Fruit fly (Drosophila melanogaster) whole organism, embryonic: Measurements from ENCODE around the gene Acp63F.

Experiments used
- C15 ChIP-seq: fragments of 200-800 bp; sonication (Bioruptor generic); IDR thresholded peaks from 3 replicates; pipeline ENCODE4 v1.3.6; 2022; ENCODE audit warnings: missing biosample characterization, missing genetic modification characterization
- CG11560 ChIP-seq: fragments of 200-800 bp; sonication (Bioruptor generic); IDR thresholded peaks from 3 replicates; pipeline ENCODE4 v1.3.6; 2022; ENCODE audit warnings: missing biosample characterization, missing genetic modification characterization
- CG1233 ChIP-seq: fragments of 200-800 bp; sonication (Bioruptor generic); optimal IDR thresholded peaks from 4 replicates; lab custom pipeline; 2018; ENCODE audit warnings: missing biosample characterization, mild to moderate bottlenecking, missing genetic modification characterization
- CG14050 ChIP-seq: fragments of 200-800 bp; sonication (Bioruptor generic); IDR thresholded peaks from 3 replicates; pipeline ENCODE4 v1.3.6; 2022; ENCODE audit warnings: missing biosample characterization, missing genetic modification characterization
- CG14965 ChIP-seq: fragments of 200-800 bp; sonication (Bioruptor generic); optimal IDR thresholded peaks from 2 replicates; lab custom pipeline; 2016; ENCODE audit warnings: missing biosample characterization, missing genetic modification characterization, borderline replicate concordance
- CG15011 ChIP-seq: fragments of 200-800 bp; sonication (Bioruptor generic); optimal IDR thresholded peaks from 3 replicates; lab custom pipeline; 2018; ENCODE audit warnings: missing biosample characterization, mild to moderate bottlenecking, missing genetic modification characterization
- CG15601 ChIP-seq: fragments of 200-800 bp; sonication (Bioruptor generic); optimal IDR thresholded peaks from 3 replicates; lab custom pipeline; 2019; ENCODE audit warnings: missing biosample characterization, mild to moderate bottlenecking, missing genetic modification characterization, moderate library complexity
- CG15696 ChIP-seq: fragments of 200-800 bp; sonication (Bioruptor generic); optimal IDR thresholded peaks from 2 replicates; lab custom pipeline; 2019; ENCODE audit warnings: missing biosample characterization, mild to moderate bottlenecking, missing genetic modification characterization, moderate library complexity
- CG17385 ChIP-seq: fragments of 200-800 bp; sonication (Bioruptor generic); optimal IDR thresholded peaks from 3 replicates; lab custom pipeline; 2018; ENCODE audit warnings: missing biosample characterization, mild to moderate bottlenecking, missing genetic modification characterization
- CG17802 ChIP-seq: fragments of 200-800 bp; sonication (Bioruptor generic); optimal IDR thresholded peaks from 2 replicates; lab custom pipeline; 2018; ENCODE audit warnings: missing biosample characterization, mild to moderate bottlenecking, missing genetic modification characterization, moderate library complexity
- CG3847 ChIP-seq: fragments of 200-800 bp; sonication (Bioruptor generic); IDR thresholded peaks from 2 replicates; pipeline ENCODE4 v1.3.6; 2022; ENCODE audit warnings: missing biosample characterization, missing genetic modification characterization
- CG3995 ChIP-seq: fragments of 200-800 bp; sonication (Bioruptor generic); optimal IDR thresholded peaks from 3 replicates; lab custom pipeline; 2016; ENCODE audit warnings: missing biosample characterization, missing genetic modification characterization
- CG4820 ChIP-seq: fragments of 200-800 bp; sonication (Bioruptor generic); optimal IDR thresholded peaks from 3 replicates; lab custom pipeline; 2016; ENCODE audit warnings: missing biosample characterization, missing genetic modification characterization
- CG4854 ChIP-seq: fragments of 200-800 bp; sonication (Bioruptor generic); optimal IDR thresholded peaks from 2 replicates; lab custom pipeline; 2016; ENCODE audit warnings: missing biosample characterization, missing genetic modification characterization, inconsistent platforms
- CG8290 ChIP-seq, 3 experiments: fragments of 200-800 bp; sonication (Bioruptor generic); optimal IDR thresholded peaks; 2 replicates each; lab custom pipeline; 2016 to 2019; ENCODE audit warnings: missing biosample characterization in 3 of 3, missing genetic modification characterization in 3 of 3, mild to moderate bottlenecking in 2 of 3, moderate library complexity in 1 of 3
- CG9437 ChIP-seq: fragments of 200-800 bp; sonication (Bioruptor generic); optimal IDR thresholded peaks from 2 replicates; lab custom pipeline; 2018; ENCODE audit warnings: missing biosample characterization, mild to moderate bottlenecking, missing genetic modification characterization
- CTCF ChIP-seq: fragments of 200-800 bp; sonication (Bioruptor generic); optimal IDR thresholded peaks from 2 replicates; lab custom pipeline; 2017; ENCODE audit warnings: missing biosample characterization, mild to moderate bottlenecking, missing genetic modification characterization, moderate library complexity
- Dip2 ChIP-seq: fragments of 200-800 bp; sonication (Bioruptor generic); IDR thresholded peaks from 2 replicates; pipeline ENCODE4 v1.3.6; 2022; ENCODE audit warnings: missing biosample characterization, missing genetic modification characterization
- E2f1 ChIP-seq: fragments of 200-800 bp; sonication (Bioruptor generic); IDR thresholded peaks from 2 replicates; pipeline ENCODE4 v1.3.6; 2022; ENCODE audit warnings: missing biosample characterization, missing genetic modification characterization
- E2f2 ChIP-seq: fragments of 200-800 bp; sonication (Bioruptor generic); IDR thresholded peaks from 2 replicates; pipeline ENCODE4 v1.3.6; 2022; ENCODE audit warnings: missing biosample characterization, missing genetic modification characterization
- HLH4C ChIP-seq: fragments of 200-800 bp; sonication (Bioruptor generic); IDR thresholded peaks from 3 replicates; pipeline ENCODE4 v1.3.6; 2022; ENCODE audit warnings: missing biosample characterization, missing genetic modification characterization; ENCODE audit not compliant: partially characterized antibody
- NC2β ChIP-seq: fragments of 200-800 bp; sonication (Bioruptor generic); optimal IDR thresholded peaks from 2 replicates; lab custom pipeline; 2016; ENCODE audit warnings: missing biosample characterization, missing genetic modification characterization
- NFAT ChIP-seq: fragments of 200-800 bp; sonication (Bioruptor generic); IDR thresholded peaks from 2 replicates; pipeline ENCODE4 v1.3.6; 2022; ENCODE audit warnings: missing biosample characterization, missing genetic modification characterization
- Xrp1 ChIP-seq: fragments of 200-800 bp; sonication (Bioruptor generic); IDR thresholded peaks from 2 replicates; pipeline ENCODE4 v1.3.6; 2022; ENCODE audit warnings: missing biosample characterization, missing genetic modification characterization
- amos ChIP-seq: fragments of 200-800 bp; sonication (Bioruptor generic); IDR thresholded peaks from 2 replicates; pipeline ENCODE4 v1.3.6; 2022; ENCODE audit warnings: missing biosample characterization, missing genetic modification characterization; ENCODE audit not compliant: partially characterized antibody
- ato ChIP-seq: fragments of 200-800 bp; sonication (Bioruptor generic); IDR thresholded peaks from 2 replicates; pipeline ENCODE4 v1.3.6; 2022; ENCODE audit warnings: missing biosample characterization, missing genetic modification characterization; ENCODE audit not compliant: partially characterized antibody
- az2 ChIP-seq: fragments of 200-800 bp; sonication (Bioruptor generic); optimal IDR thresholded peaks from 3 replicates; lab custom pipeline; 2016; ENCODE audit warnings: missing biosample characterization, missing genetic modification characterization
- bab2 ChIP-seq: fragments of 200-800 bp; sonication (Bioruptor generic); optimal IDR thresholded peaks from 2 replicates; lab custom pipeline; 2016; ENCODE audit warnings: missing biosample characterization, missing genetic modification characterization
- bsh ChIP-seq, 2 experiments: fragments of 200-800 bp; sonication (Bioruptor generic); optimal IDR thresholded peaks; 2 replicates each; lab custom pipeline; 2017 to 2018; ENCODE audit warnings: mild to moderate bottlenecking in 2 of 2, missing biosample characterization in 2 of 2, missing genetic modification characterization in 2 of 2, moderate library complexity in 1 of 2
- caup ChIP-seq: fragments of 200-800 bp; sonication (Bioruptor generic); optimal IDR thresholded peaks from 3 replicates; lab custom pipeline; 2017; ENCODE audit warnings: missing biosample characterization, mild to moderate bottlenecking, missing genetic modification characterization, moderate library complexity; ENCODE audit not compliant: severe bottlenecking
- cg ChIP-seq: fragments of 200-800 bp; sonication (Bioruptor generic); optimal IDR thresholded peaks from 3 replicates; lab custom pipeline; 2019; ENCODE audit warnings: missing biosample characterization, mild to moderate bottlenecking, missing genetic modification characterization, moderate library complexity
- crc ChIP-seq: fragments of 200-800 bp; sonication (Bioruptor generic); optimal IDR thresholded peaks from 2 replicates; lab custom pipeline; 2016; ENCODE audit warnings: missing biosample characterization, missing genetic modification characterization
- crol ChIP-seq: fragments of 200-800 bp; sonication (Bioruptor generic); IDR thresholded peaks from 2 replicates; pipeline ENCODE4 v1.3.6; 2022; ENCODE audit warnings: missing biosample characterization, missing genetic modification characterization
- cwo ChIP-seq: fragments of 200-800 bp; sonication (Bioruptor generic); optimal IDR thresholded peaks from 3 replicates; lab custom pipeline; 2017; ENCODE audit warnings: missing biosample characterization, missing genetic modification characterization, mild to moderate bottlenecking, moderate library complexity, missing genetic modification reagents
- dan ChIP-seq: fragments of 200-800 bp; sonication (Bioruptor generic); IDR thresholded peaks from 2 replicates; pipeline ENCODE4 v1.3.6; 2022; ENCODE audit warnings: missing biosample characterization, missing genetic modification characterization
- dmrt99B ChIP-seq: fragments of 200-800 bp; sonication (Bioruptor generic); optimal IDR thresholded peaks from 2 replicates; lab custom pipeline; 2018; ENCODE audit warnings: missing biosample characterization, mild to moderate bottlenecking, missing genetic modification characterization, moderate library complexity
- eve ChIP-seq, 2 experiments: fragments of >200 bp; optimal IDR thresholded peaks; 2 replicates each; lab custom pipeline; 2017; ENCODE audit warnings: missing biosample characterization in 2 of 2, missing genetic modification characterization in 2 of 2
- exex ChIP-seq: fragments of 200-800 bp; sonication (Bioruptor generic); optimal IDR thresholded peaks from 4 replicates; lab custom pipeline; 2018; ENCODE audit warnings: missing biosample characterization, mild to moderate bottlenecking, missing genetic modification characterization, moderate library complexity
- fru ChIP-seq: fragments of >200 bp; optimal IDR thresholded peaks from 2 replicates; lab custom pipeline; 2017
- fu2 ChIP-seq: fragments of 200-800 bp; sonication (Bioruptor generic); optimal IDR thresholded peaks from 2 replicates; lab custom pipeline; 2016; ENCODE audit warnings: missing biosample characterization, missing genetic modification characterization
- gfzf ChIP-seq: fragments of 200-800 bp; sonication (Bioruptor generic); optimal IDR thresholded peaks from 2 replicates; lab custom pipeline; 2016; ENCODE audit warnings: missing biosample characterization, mild to moderate bottlenecking, missing genetic modification characterization, moderate library complexity
- jigr1 ChIP-seq: fragments of 200-800 bp; sonication (Bioruptor generic); IDR thresholded peaks from 3 replicates; pipeline ENCODE4 v1.3.6; 2022; ENCODE audit warnings: missing biosample characterization, missing genetic modification characterization
- ken ChIP-seq: fragments of 200-800 bp; sonication (Bioruptor generic); IDR thresholded peaks from 3 replicates; pipeline ENCODE4 v1.3.6; 2022; ENCODE audit warnings: missing biosample characterization, missing genetic modification characterization
- nom ChIP-seq: fragments of 200-800 bp; sonication (Bioruptor generic); optimal IDR thresholded peaks from 2 replicates; lab custom pipeline; 2017; ENCODE audit warnings: missing biosample characterization, missing genetic modification characterization, mild to moderate bottlenecking, moderate library complexity, missing genetic modification reagents
- oc ChIP-seq: fragments of 200-800 bp; sonication (Bioruptor generic); optimal IDR thresholded peaks from 2 replicates; lab custom pipeline; 2018; ENCODE audit warnings: missing biosample characterization, mild to moderate bottlenecking, missing genetic modification characterization, moderate library complexity
- pnt ChIP-seq: fragments of 200-800 bp; sonication (Bioruptor generic); optimal IDR thresholded peaks from 3 replicates; lab custom pipeline; 2016; ENCODE audit warnings: missing biosample characterization, missing genetic modification characterization
- pzg ChIP-seq: fragments of 200-800 bp; sonication (Bioruptor generic); optimal IDR thresholded peaks from 3 replicates; lab custom pipeline; 2018; ENCODE audit warnings: missing biosample characterization, mild to moderate bottlenecking, missing genetic modification characterization, moderate library complexity
- ro ChIP-seq: fragments of 200-800 bp; sonication (Bioruptor generic); IDR thresholded peaks from 2 replicates; pipeline ENCODE4 v1.3.6; 2022; ENCODE audit warnings: missing biosample characterization, missing genetic modification characterization
- shn ChIP-seq: fragments of 200-800 bp; sonication (Bioruptor generic); optimal IDR thresholded peaks from 3 replicates; lab custom pipeline; 2016; ENCODE audit warnings: missing biosample characterization, missing genetic modification characterization
- sqz ChIP-seq: fragments of 200-800 bp; sonication (Bioruptor generic); optimal IDR thresholded peaks from 3 replicates; lab custom pipeline; 2018; ENCODE audit warnings: missing biosample characterization, mild to moderate bottlenecking, missing genetic modification characterization
- trem ChIP-seq: fragments of 200-800 bp; optimal IDR thresholded peaks from 3 replicates; lab custom pipeline; 2019; ENCODE audit warnings: missing biosample characterization, mild to moderate bottlenecking, missing genetic modification characterization, moderate library complexity

The Acp63F gene

DNA sequence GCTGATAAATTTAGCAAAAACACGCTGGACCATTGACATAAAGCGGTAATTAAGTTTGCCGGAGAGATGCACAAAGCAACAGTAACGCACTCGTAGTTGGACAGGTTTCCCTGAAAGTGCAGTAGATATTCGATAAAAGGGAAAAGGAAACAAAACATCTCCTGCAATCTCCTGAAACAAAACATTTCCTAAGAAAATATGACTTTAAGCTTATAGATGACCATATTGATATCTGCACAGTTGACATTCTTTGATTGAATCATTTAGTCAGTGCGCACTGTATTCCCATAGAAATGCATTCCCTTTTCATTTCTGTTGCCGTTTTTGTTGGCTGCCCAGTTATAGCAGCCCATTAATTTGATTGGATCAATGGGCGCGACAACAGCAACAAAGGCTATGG, 36.7 kb upstream of the Acp63F start (continued):
- TF ChIP-seq CG15011 (no peak), CG4820 (GFP tag; lab: Kevin White, UChicago) (peak; percentile 25), CG8290 (GFP tag; optimal IDR thresholded peaks at IDR 0.05; lab: Kevin White, UChicago) (no peak), CG8290 (tag; optimal IDR thresholded peaks at IDR 0.05; lab: Kevin White, UChicago) (peak in 1 of 2 experiments; percentile 44), shn (no peak), dan (no peak; the same call in 1 of the 2 replicates), cwo (GFP tag; lab: Kevin White, UChicago) (no peak), caup (GFP tag; lab: Kevin White, UChicago) (no peak), bab2 (GFP tag; lab: Kevin White, UChicago) (no peak), fu2 (GFP tag; lab: Kevin White, UChicago) (no peak), gfzf (GFP tag; lab: Kevin White, UChicago) (no peak), trem (tag; lab: Kevin White, UChicago) (no peak), fru (lab: Kevin White, UChicago) (no peak), pnt (GFP tag; lab: Kevin White, UChicago) (peak; percentile 42), CG9437 (GFP tag; lab: Kevin White, UChicago) (peak; percentile 2), CG17385 (GFP tag; lab: Kevin White, UChicago) (peak; percentile 46), Dip2 (GFP tag; lab: Robert Waterston, UW) (no peak), Xrp1 (peak; percentile 71), dmrt99B (tag; lab: Kevin White, UChicago) (peak; percentile 49), CG14965 (GFP tag; lab: Kevin White, UChicago) (no peak), CG17802 (tag; lab: Kevin White, UChicago) (no peak), ken (GFP tag; lab: Robert Waterston, UW) (peak; percentile 84), NFAT (GFP tag; lab: Robert Waterston, UW) (no peak), pzg (GFP tag; lab: Kevin White, UChicago) (no peak), eve (GFP tag; optimal IDR thresholded peaks at IDR 0.05; lab: Kevin White, UChicago) (peak in 1 of 2 experiments; percentile 78), CG1233 (GFP tag; lab: Kevin White, UChicago) (no peak), CG4854 (GFP tag; lab: Kevin White, UChicago) (no peak), HLH4C (GFP tag; lab: Robert Waterston, UW) (no peak), jigr1 (GFP tag; lab: Robert Waterston, UW) (0 out of 3 replicates have a peak, but pooled peaks have one; percentile 36), crc (no peak), CG11560 (no peak), NC2β (GFP tag; lab: Kevin White, UChicago) (peak; percentile 34), ato (no peak), crol (GFP tag; lab: Robert Waterston, UW) (no peak), E2f2 (GFP tag; lab: Robert Waterston, UW) (no peak), CG15601 (tag; lab: Kevin White, UChicago) (peak; percentile 56), CG3847 (GFP tag; lab: Robert Waterston, UW) (no peak), exex (tag; lab: Kevin White, UChicago) (no peak), az2 (GFP tag; lab: Kevin White, UChicago) (peak; percentile 80), CG14050 (GFP tag; lab: Robert Waterston, UW) (peak; percentile 47; the same call in 1 of the 3 replicates), CG15696 (tag; lab: Kevin White, UChicago) (peak; percentile 59), CG3995 (GFP tag; lab: Kevin White, UChicago) (no peak), nom (GFP tag; lab: Kevin White, UChicago) (peak; percentile 23), CTCF (GFP tag; lab: Kevin White, UChicago) (no peak), cg (no peak), bsh (GFP tag; optimal IDR thresholded peaks at IDR 0.05; lab: Kevin White, UChicago) (peak; percentile 42 to 85), ro (GFP tag; lab: Robert Waterston, UW) (peak; percentile 30; the same call in 1 of the 2 replicates), amos (GFP tag; lab: Robert Waterston, UW) (no peak), oc (tag; lab: Kevin White, UChicago) (peak; percentile 79), sqz (GFP tag; lab: Kevin White, UChicago) (no peak), C15 (GFP tag; lab: Robert Waterston, UW) (no peak), E2f1 (GFP tag; lab: Robert Waterston, UW) (peak; percentile 14; the same call in 1 of the 2 replicates)
